Fruit fly (Drosophila melanogaster): ENCODE results near the gene Vml.

The Vml gene

dm6 chrX:2258602-2259233 lies 16.9 kb upstream of the Vml start (continued):
- TF ChIP-seq Dp (GFP tag; optimal IDR thresholded peaks at IDR 0.05) = no peak
- no peak for TF ChIP-seq CG6175 (GFP tag; IDR thresholded peaks at IDR 0.05)
- no peak for TF ChIP-seq CG7372 (GFP tag; IDR thresholded peaks at IDR 0.05)
- TF ChIP-seq Gug (GFP tag; IDR thresholded peaks at IDR 0.05) = no peak
- TF ChIP-seq CG16815 (GFP tag; optimal IDR thresholded peaks at IDR 0.05) = no peak
- no peak for TF ChIP-seq MESR4 (GFP tag; optimal IDR thresholded peaks at IDR 0.05)
- TF ChIP-seq bcd (GFP tag; optimal IDR thresholded peaks at IDR 0.05) = no peak
- no peak for TF ChIP-seq CG13775 (GFP tag; optimal IDR thresholded peaks at IDR 0.05)
- no peak for TF ChIP-seq pita (GFP tag; optimal IDR thresholded peaks at IDR 0.05)
- no peak for TF ChIP-seq CG10274 (GFP tag; optimal IDR thresholded peaks at IDR 0.05)
- no peak for TF ChIP-seq Blimp-1 (GFP tag; optimal IDR thresholded peaks at IDR 0.05)
- no peak for TF ChIP-seq nau (GFP tag; optimal IDR thresholded peaks at IDR 0.05)
- TF ChIP-seq Hey (tag; optimal IDR thresholded peaks at IDR 0.05) = no peak
- no peak for TF ChIP-seq Dfd (GFP tag; optimal IDR thresholded peaks at IDR 0.05)
- TF ChIP-seq MBD-R2 (GFP tag; IDR thresholded peaks at IDR 0.05) = no peak
- no peak for TF ChIP-seq grau (tag; optimal IDR thresholded peaks at IDR 0.05)
- peak; percentile 18 for TF ChIP-seq Fer1 (GFP tag; optimal IDR thresholded peaks at IDR 0.05)
- TF ChIP-seq slbo (GFP tag; IDR thresholded peaks at IDR 0.05) = no peak
- peak; percentile 0 for TF ChIP-seq CG2678 (tag; optimal IDR thresholded peaks at IDR 0.05)
- TF ChIP-seq dm (GFP tag; optimal IDR thresholded peaks at IDR 0.05) = no peak
- no peak for TF ChIP-seq dati (GFP tag; IDR thresholded peaks at IDR 0.05)
- TF ChIP-seq oc (tag; optimal IDR thresholded peaks at IDR 0.05) = no peak
- TF ChIP-seq CG15696 (tag; optimal IDR thresholded peaks at IDR 0.05) = no peak
- no peak for TF ChIP-seq CG10959 (GFP tag; IDR thresholded peaks at IDR 0.05)
- no peak for TF ChIP-seq CG15479 (GFP tag; optimal IDR thresholded peaks at IDR 0.05)
- TF ChIP-seq cg (GFP tag; optimal IDR thresholded peaks at IDR 0.05) = peak; percentile 9
- no peak for TF ChIP-seq CG1529 (GFP tag; optimal IDR thresholded peaks at IDR 0.05)
- no peak for TF ChIP-seq fd3F (GFP tag; optimal IDR thresholded peaks at IDR 0.05)
- TF ChIP-seq CG10565 (GFP tag; optimal IDR thresholded peaks at IDR 0.05) = no peak
- no peak for TF ChIP-seq CG7963 (GFP tag; IDR thresholded peaks at IDR 0.05; ENCODE audit: partially characterized antibody)
- no peak for TF ChIP-seq CG6791 (GFP tag; IDR thresholded peaks at IDR 0.05; ENCODE audit: partially characterized antibody)
- TF ChIP-seq CG31224 (GFP tag; IDR thresholded peaks at IDR 0.05) = no peak

DNA sequence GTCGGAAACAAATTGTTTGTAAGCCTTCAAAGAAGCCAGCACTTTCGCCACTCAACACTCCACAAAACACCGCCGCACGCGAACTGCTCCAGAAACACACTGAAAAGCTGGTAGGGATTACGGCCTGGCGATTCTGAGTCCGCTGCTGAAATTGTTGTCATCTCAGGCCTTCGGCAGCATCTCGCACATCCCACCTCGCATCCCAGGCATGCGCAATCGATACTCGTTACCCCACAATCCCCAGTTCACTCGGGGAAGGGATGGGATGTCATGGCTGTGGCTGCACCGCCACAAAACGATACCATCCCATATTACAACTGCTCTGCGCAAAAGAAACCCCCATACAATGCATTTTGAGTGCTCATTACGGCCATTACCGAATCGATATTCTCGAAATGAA lies 15.9 kb upstream of the Vml start, which contains the start of gene CG3078:
Gene CG3078, minus strand, starts transcription at position 101 of the 400 bp plus-strand sequence.
- TF ChIP-seq CG10366 (GFP tag; IDR thresholded peaks at IDR 0.05) = no peak
- peak; percentile 73 for TF ChIP-seq onecut (GFP tag; IDR thresholded peaks at IDR 0.05)
- TF ChIP-seq CG15514 (GFP tag; optimal IDR thresholded peaks at IDR 0.05) = peak; percentile 9
- TF ChIP-seq Deaf1 (tag; optimal IDR thresholded peaks at IDR 0.05) = peak; percentile 49
- peak; percentile 81 for TF ChIP-seq ewg (GFP tag; optimal IDR thresholded peaks at IDR 0.05)
- no peak for TF ChIP-seq al (GFP tag; IDR thresholded peaks at IDR 0.05)

- TF ChIP-seq Hr3 (GFP tag; optimal IDR thresholded peaks at IDR 0.05) = peak; percentile 72
- no peak for TF ChIP-seq chm (GFP tag; IDR thresholded peaks at IDR 0.05)
- peak; percentile 35 for TF ChIP-seq CG18011 (GFP tag; optimal IDR thresholded peaks at IDR 0.05)
- TF ChIP-seq CG12744 (GFP tag; optimal IDR thresholded peaks at IDR 0.05) = peak; percentile 31
- TF ChIP-seq CG15073 (GFP tag; optimal IDR thresholded peaks at IDR 0.05) = no peak
- no peak for TF ChIP-seq TFAM (GFP tag; optimal IDR thresholded peaks at IDR 0.05)
- TF ChIP-seq CG8290 (GFP tag; optimal IDR thresholded peaks at IDR 0.05) = peak; percentile 47
- TF ChIP-seq CG8290 (tag; optimal IDR thresholded peaks at IDR 0.05) = peak in 1 of 2 experiments; percentile 36
- peak; percentile 69 for TF ChIP-seq shn (GFP tag; optimal IDR thresholded peaks at IDR 0.05)
- peak; percentile 75 for TF ChIP-seq CG14710 (tag; optimal IDR thresholded peaks at IDR 0.05)
- TF ChIP-seq CG2116 (GFP tag; optimal IDR thresholded peaks at IDR 0.05) = peak; percentile 69
- TF ChIP-seq CG1602 (GFP tag; optimal IDR thresholded peaks at IDR 0.05) = peak; percentile 28
- peak; percentile 37 for TF ChIP-seq CG6689 (GFP tag; IDR thresholded peaks at IDR 0.05)
- TF ChIP-seq CG15479 (GFP tag; optimal IDR thresholded peaks at IDR 0.05) = peak; percentile 61
Observed at dm6 chrX:2262511-2262910, 13.1 kb upstream of the Vml start, which contains the start of the genes temp and CG3071. Gene temp (minus strand): TSS chrX:2262515. Gene CG3071 (plus strand): TSS chrX:2262837.

Measured in whole organism, embryonic.